Fruit fly (Drosophila melanogaster) whole organism, wandering third instar larva: ENCODE data around the gene CG7778.

Experiments
- Abd-B ChIP-seq: fragments of >200 bp; optimal IDR thresholded peaks from 2 replicates; lab custom pipeline; 2017; ENCODE audit warnings: missing biosample characterization, missing genetic modification characterization
- CG32264 ChIP-seq: fragments of 200-800 bp; sonication (Bioruptor generic); optimal IDR thresholded peaks from 2 replicates; lab custom pipeline; 2016; ENCODE audit warnings: missing biosample characterization, missing genetic modification characterization
- CrebA ChIP-seq: fragments of 200-800 bp; sonication (Bioruptor generic); optimal IDR thresholded peaks from 2 replicates; lab custom pipeline; 2016; ENCODE audit warnings: missing biosample characterization, mild to moderate bottlenecking, missing genetic modification characterization, borderline replicate concordance
- Dif ChIP-seq: fragments of 200-275, 200-300 bp; sonication (Bioruptor generic); optimal IDR thresholded peaks from 2 replicates; lab custom pipeline; 2018; ENCODE audit warnings: missing biosample characterization, missing genetic modification characterization; ENCODE audit not compliant: partially characterized antibody
- GATAd ChIP-seq: sonication (Bioruptor generic); optimal IDR thresholded peaks from 2 replicates; lab custom pipeline; 2016; ENCODE audit warnings: missing biosample characterization, missing genetic modification characterization
- HLH106 ChIP-seq: fragments of 200-800 bp; optimal IDR thresholded peaks from 3 replicates; lab custom pipeline; 2019; ENCODE audit warnings: missing biosample characterization, mild to moderate bottlenecking, missing genetic modification characterization, moderate library complexity
- Hnf4 ChIP-seq: fragments of 200-800 bp; sonication (Bioruptor generic); optimal IDR thresholded peaks from 2 replicates; lab custom pipeline; 2016; ENCODE audit warnings: missing biosample characterization, mild to moderate bottlenecking, missing genetic modification characterization
- Hr83 ChIP-seq: fragments of 200-300 bp; sonication (Bioruptor generic); optimal IDR thresholded peaks from 2 replicates; lab custom pipeline; 2016; ENCODE audit warnings: missing biosample characterization, mild to moderate bottlenecking, missing genetic modification characterization, moderate library complexity; ENCODE audit not compliant: poor library complexity, severe bottlenecking
- Mio ChIP-seq: sonication (Bioruptor generic); optimal IDR thresholded peaks from 2 replicates; lab custom pipeline; 2016; ENCODE audit warnings: missing biosample characterization, missing genetic modification characterization
- Myc ChIP-seq: fragments of >200 bp; optimal IDR thresholded peaks from 2 replicates; lab custom pipeline; 2017
- N ChIP-seq: fragments of >200 bp; optimal IDR thresholded peaks from 2 replicates; lab custom pipeline; 2018; ENCODE audit warnings: missing biosample characterization, missing external identifiers, missing genetic modification characterization
- OdsH ChIP-seq: fragments of 200-800 bp; sonication (Bioruptor generic); optimal IDR thresholded peaks from 2 replicates; lab custom pipeline; 2016; ENCODE audit warnings: missing biosample characterization, mild to moderate bottlenecking, missing genetic modification characterization
- Rel ChIP-seq, 2 experiments: fragments of 200-800 bp; sonication (Bioruptor generic) in 1 of 2; optimal IDR thresholded peaks; 2 replicates in 1 of 2; 3 replicates in 1 of 2; lab custom pipeline; 2016 to 2019; ENCODE audit warnings: mild to moderate bottlenecking in 2 of 2, missing biosample characterization in 2 of 2, missing genetic modification characterization in 2 of 2, moderate library complexity in 1 of 2
- Vsx2 ChIP-seq: fragments of 200-300, 225-300 bp; sonication (Bioruptor generic); optimal IDR thresholded peaks from 2 replicates; lab custom pipeline; 2018; ENCODE audit warnings: missing biosample characterization, missing genetic modification characterization; ENCODE audit not compliant: partially characterized antibody
- br ChIP-seq: fragments of 200-800 bp; sonication (Bioruptor generic); optimal IDR thresholded peaks from 2 replicates; lab custom pipeline; 2016; ENCODE audit warnings: missing biosample characterization, missing genetic modification characterization
- brk ChIP-seq: fragments of 200-800 bp; sonication (Bioruptor generic); optimal IDR thresholded peaks from 2 replicates; lab custom pipeline; 2016; ENCODE audit warnings: missing biosample characterization, mild to moderate bottlenecking, missing genetic modification characterization
- dl ChIP-seq, 2 experiments: fragments of 175-275, 200-275 bp in 1 of 2; fragments of 200-275 bp in 1 of 2; sonication (Bioruptor generic); optimal IDR thresholded peaks; lab custom pipeline; 2018; ENCODE audit warnings: mild to moderate bottlenecking in 2 of 2, missing biosample characterization in 2 of 2, missing genetic modification characterization in 2 of 2, moderate library complexity in 2 of 2; ENCODE audit not compliant: partially characterized antibody in 2 of 2, insufficient read depth in 1 of 2
- dmrt93B ChIP-seq: fragments of 200-800 bp; sonication (Bioruptor generic); optimal IDR thresholded peaks from 2 replicates; lab custom pipeline; 2018; ENCODE audit warnings: missing biosample characterization, mild to moderate bottlenecking, missing genetic modification characterization
- foxo ChIP-seq, 2 experiments: fragments of 200-800 bp; sonication (Bioruptor generic); optimal IDR thresholded peaks; 2 replicates in 1 of 2; 3 replicates in 1 of 2; lab custom pipeline; 2016 to 2017; ENCODE audit warnings: missing biosample characterization in 2 of 2, missing genetic modification characterization in 2 of 2
- fru ChIP-seq: fragments of 200-800 bp; sonication (Bioruptor generic); optimal IDR thresholded peaks from 3 replicates; lab custom pipeline; 2016; ENCODE audit warnings: missing biosample characterization, mild to moderate bottlenecking, missing genetic modification characterization
- h ChIP-seq: fragments of 200-800 bp; sonication (Bioruptor generic); optimal IDR thresholded peaks from 3 replicates; lab custom pipeline; 2016; ENCODE audit warnings: missing biosample characterization, mild to moderate bottlenecking, missing genetic modification characterization
- lola ChIP-seq: fragments of >200 bp; optimal IDR thresholded peaks from 2 replicates; lab custom pipeline; 2017; ENCODE audit warnings: missing biosample characterization, missing genetic modification characterization
- pan ChIP-seq: fragments of >200 bp; optimal IDR thresholded peaks from 2 replicates; lab custom pipeline; 2017
- psq ChIP-seq: fragments of 200-800 bp; sonication (Bioruptor generic); optimal IDR thresholded peaks from 3 replicates; lab custom pipeline; 2017; ENCODE audit warnings: missing biosample characterization, mild to moderate bottlenecking, missing genetic modification characterization, moderate library complexity
- rgr ChIP-seq: fragments of 200-800 bp; sonication (Bioruptor generic); optimal IDR thresholded peaks from 3 replicates; lab custom pipeline; 2016; ENCODE audit warnings: missing biosample characterization, mild to moderate bottlenecking, missing genetic modification characterization
- sage ChIP-seq: fragments of 200-800 bp; sonication (Bioruptor generic); optimal IDR thresholded peaks from 2 replicates; lab custom pipeline; 2016; ENCODE audit warnings: missing biosample characterization, mild to moderate bottlenecking, missing genetic modification characterization
- sv ChIP-seq: fragments of 200-800 bp; sonication (Bioruptor generic); optimal IDR thresholded peaks from 3 replicates; lab custom pipeline; 2016; ENCODE audit warnings: missing biosample characterization, missing genetic modification characterization
- tai ChIP-seq: sonication (Bioruptor generic); optimal IDR thresholded peaks from 2 replicates; lab custom pipeline; 2016; ENCODE audit warnings: missing biosample characterization, missing genetic modification characterization
- usp ChIP-seq: fragments of >200 bp; optimal IDR thresholded peaks from 2 replicates; lab custom pipeline; 2017; ENCODE audit warnings: missing biosample characterization, missing genetic modification characterization
- woc ChIP-seq: sonication (Bioruptor generic); optimal IDR thresholded peaks from 2 replicates; lab custom pipeline; 2016; ENCODE audit warnings: missing biosample characterization, mild to moderate bottlenecking, missing genetic modification characterization

CG7778 gene

dm6 chr2L:8384985-8385519, 38.6 kb downstream of the CG7778 start:
- TF ChIP-seq h (GFP tag; lab: Kevin White, UChicago), result no peak
- TF ChIP-seq N (GFP tag; lab: Kevin White, UChicago), result no peak
- TF ChIP-seq OdsH (GFP tag; lab: Kevin White, UChicago), result no peak
- TF ChIP-seq Abd-B (GFP tag; lab: Kevin White, UChicago), result no peak
- TF ChIP-seq CrebA, result no peak
- TF ChIP-seq GATAd (GFP tag; lab: Kevin White, UChicago), result no peak
- TF ChIP-seq sv (GFP tag; lab: Kevin White, UChicago), result no peak
- TF ChIP-seq Hr83 (GFP tag; lab: Kevin White, UChicago), result no peak

dm6 chr2L:8385849-8386248, 39.4 kb downstream of the CG7778 start:
- TF ChIP-seq sage (no peak), CG32264 (GFP tag; lab: Kevin White, UChicago) (no peak), Vsx2 (GFP tag; lab: Kevin White, UChicago) (no peak), br (no peak), Mio (no peak), lola (GFP tag; lab: Kevin White, UChicago) (no peak), woc (GFP tag; lab: Kevin White, UChicago) (no peak), Abd-B (GFP tag; lab: Kevin White, UChicago) (no peak)

dm6 chr2L:8389231-8389630, 42.8 kb downstream of the CG7778 start, which contains the start of gene CG42819:
Gene CG42819, minus strand, starts transcription at chr2L:8389331.
- TF ChIP-seq Dif (no peak), Myc (lab: Kevin White, UChicago) (no peak), usp (GFP tag; lab: Kevin White, UChicago) (no peak), Hr83 (GFP tag; lab: Kevin White, UChicago) (no peak), pan (lab: Kevin White, UChicago) (no peak), lola (GFP tag; lab: Kevin White, UChicago) (no peak), tai (no peak)
- TF ChIP-seq, all 38 proteins: peak for 0

- TF ChIP-seq dmrt93B (GFP tag; lab: Kevin White, UChicago), result no peak
- no peak for TF ChIP-seq Myc (lab: Kevin White, UChicago)
- no peak for TF ChIP-seq usp (GFP tag; lab: Kevin White, UChicago)
- TF ChIP-seq CrebA, result no peak
- TF ChIP-seq GATAd (GFP tag; lab: Kevin White, UChicago), result no peak
- no peak for TF ChIP-seq sage
- no peak for TF ChIP-seq foxo (GFP tag; optimal IDR thresholded peaks at IDR 0.05; lab: Kevin White, UChicago)
- no peak for TF ChIP-seq tai
- TF ChIP-seq Dif, result no peak
- no peak for TF ChIP-seq Hnf4
- no peak for TF ChIP-seq HLH106 (tag; lab: Kevin White, UChicago)
- TF ChIP-seq CG32264 (GFP tag; lab: Kevin White, UChicago), result no peak
- no peak for TF ChIP-seq dl (GFP tag; optimal IDR thresholded peaks at IDR 0.05; lab: Kevin White, UChicago; ENCODE audit: insufficient read depth in 1 of 2, partially characterized antibody in 2 of 2)
- TF ChIP-seq Hr83 (GFP tag; lab: Kevin White, UChicago), result no peak
- no peak for TF ChIP-seq psq (GFP tag; lab: Kevin White, UChicago)
- no peak for TF ChIP-seq OdsH (GFP tag; lab: Kevin White, UChicago)
- TF ChIP-seq N (GFP tag; lab: Kevin White, UChicago), result no peak
- no peak for TF ChIP-seq brk (GFP tag; lab: Kevin White, UChicago)
- no peak for TF ChIP-seq rgr (GFP tag; lab: Kevin White, UChicago)
- TF ChIP-seq Rel (GFP tag; optimal IDR thresholded peaks at IDR 0.05; lab: Kevin White, UChicago), result no peak
- no peak for TF ChIP-seq Rel (tag; optimal IDR thresholded peaks at IDR 0.05; lab: Kevin White, UChicago)
Observed at dm6 chr2L:8392298-8392697, 45.9 kb downstream of the CG7778 start, which contains the start of gene CG42820. Gene CG42820, minus strand, starts transcription at chr2L:8392398.

dm6 chr2L:8393122-8393521, 46.7 kb downstream of the CG7778 start, which contains the start of gene Acp29AB:
Gene Acp29AB, minus strand, starts transcription at chr2L:8393222.
- TF ChIP-seq h (GFP tag; lab: Kevin White, UChicago), result no peak
- TF ChIP-seq fru (GFP tag; lab: Kevin White, UChicago), result no peak
- no peak for TF ChIP-seq woc (GFP tag; lab: Kevin White, UChicago)
- no peak for TF ChIP-seq rgr (GFP tag; lab: Kevin White, UChicago)
- TF ChIP-seq br, result no peak
- no peak for TF ChIP-seq psq (GFP tag; lab: Kevin White, UChicago)
- TF ChIP-seq, all 38 proteins: peak for 0
